Fruit fly (Drosophila melanogaster): ENCODE data around the gene Spn28Da.

Gene Spn28Da

DNA sequence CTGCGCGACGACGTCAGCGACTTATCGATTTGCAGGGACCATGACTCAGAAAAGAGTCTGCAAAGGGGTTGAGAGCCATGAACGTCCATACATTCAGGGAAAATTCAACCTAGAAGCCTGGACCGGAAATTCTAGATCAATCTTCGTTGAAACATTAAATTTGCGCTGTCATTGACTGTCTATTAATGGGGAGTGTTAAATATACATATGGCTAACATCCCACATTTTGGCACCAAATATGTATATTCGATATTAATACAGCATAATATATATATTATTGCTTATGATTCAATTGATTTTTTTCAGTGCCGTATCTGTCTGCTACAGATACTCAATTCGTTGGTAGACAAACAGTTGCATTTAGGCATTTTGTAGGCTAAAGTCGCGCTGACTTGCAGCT, 20.3 kb downstream of the Spn28Da start:
- TF ChIP-seq psq (optimal IDR thresholded peaks at IDR 0.05) (no peak), EcR (GFP tag; optimal IDR thresholded peaks at IDR 0.05) (no peak), CG8478 (optimal IDR thresholded peaks at IDR 0.05) (no peak), usp (GFP tag; optimal IDR thresholded peaks at IDR 0.05) (no peak), pan (optimal IDR thresholded peaks at IDR 0.05) (no peak), Dll (optimal IDR thresholded peaks at IDR 0.05) (no peak)

DNA sequence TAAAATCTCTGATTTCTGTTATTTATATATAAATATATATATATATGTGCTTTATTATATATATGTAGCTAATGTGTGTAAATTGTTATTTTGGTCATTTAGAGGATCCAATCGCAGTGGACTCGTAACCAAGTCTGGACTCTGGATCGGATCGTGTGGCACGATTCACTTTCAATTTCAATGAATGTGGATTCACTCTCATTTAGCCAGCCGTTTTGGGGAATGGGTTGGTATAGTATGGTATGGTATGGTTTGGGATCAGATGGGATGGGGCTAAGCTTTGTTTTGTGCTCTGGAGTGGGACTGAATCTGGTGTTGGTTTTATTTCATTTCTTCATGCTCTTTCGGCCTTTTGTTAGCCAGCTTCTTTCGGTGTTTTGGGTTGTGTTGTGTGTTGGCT, 27.2 kb downstream of the Spn28Da start:
- TF ChIP-seq usp (GFP tag; optimal IDR thresholded peaks at IDR 0.05) (no peak), EcR (GFP tag; optimal IDR thresholded peaks at IDR 0.05) (no peak), Dll (optimal IDR thresholded peaks at IDR 0.05) (no peak), psq (optimal IDR thresholded peaks at IDR 0.05) (no peak), CG8478 (optimal IDR thresholded peaks at IDR 0.05) (no peak), pan (optimal IDR thresholded peaks at IDR 0.05) (no peak)

DNA sequence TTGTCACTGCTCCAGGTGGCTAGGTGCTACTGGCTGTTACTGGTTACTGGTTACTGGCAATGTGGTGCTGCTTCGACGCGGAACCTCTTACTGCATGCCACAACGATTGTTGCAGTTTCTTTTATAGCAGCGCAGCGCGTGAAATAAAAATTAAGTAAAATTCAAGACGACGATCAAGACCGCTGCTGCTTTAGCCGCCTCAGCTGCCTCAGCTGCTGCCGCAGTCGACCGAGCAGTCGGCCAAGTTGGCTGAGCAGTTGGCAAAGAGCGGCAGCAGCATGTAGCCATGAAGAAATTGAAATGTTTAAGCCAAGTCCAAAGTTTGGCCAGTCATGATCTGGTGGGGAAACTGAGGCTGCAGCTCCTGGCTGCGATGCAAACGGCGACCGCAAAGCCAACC, 28.2 kb downstream of the Spn28Da start, which contains the start of gene TwdlE:
Gene TwdlE, minus strand, starts transcription at position 101 of the 400 bp plus-strand sequence.
- TF ChIP-seq EcR (GFP tag; optimal IDR thresholded peaks at IDR 0.05) (no peak), usp (GFP tag; optimal IDR thresholded peaks at IDR 0.05) (no peak), CG8478 (optimal IDR thresholded peaks at IDR 0.05) (no peak), pan (optimal IDR thresholded peaks at IDR 0.05) (no peak), psq (optimal IDR thresholded peaks at IDR 0.05) (no peak), Dll (optimal IDR thresholded peaks at IDR 0.05) (no peak)

DNA sequence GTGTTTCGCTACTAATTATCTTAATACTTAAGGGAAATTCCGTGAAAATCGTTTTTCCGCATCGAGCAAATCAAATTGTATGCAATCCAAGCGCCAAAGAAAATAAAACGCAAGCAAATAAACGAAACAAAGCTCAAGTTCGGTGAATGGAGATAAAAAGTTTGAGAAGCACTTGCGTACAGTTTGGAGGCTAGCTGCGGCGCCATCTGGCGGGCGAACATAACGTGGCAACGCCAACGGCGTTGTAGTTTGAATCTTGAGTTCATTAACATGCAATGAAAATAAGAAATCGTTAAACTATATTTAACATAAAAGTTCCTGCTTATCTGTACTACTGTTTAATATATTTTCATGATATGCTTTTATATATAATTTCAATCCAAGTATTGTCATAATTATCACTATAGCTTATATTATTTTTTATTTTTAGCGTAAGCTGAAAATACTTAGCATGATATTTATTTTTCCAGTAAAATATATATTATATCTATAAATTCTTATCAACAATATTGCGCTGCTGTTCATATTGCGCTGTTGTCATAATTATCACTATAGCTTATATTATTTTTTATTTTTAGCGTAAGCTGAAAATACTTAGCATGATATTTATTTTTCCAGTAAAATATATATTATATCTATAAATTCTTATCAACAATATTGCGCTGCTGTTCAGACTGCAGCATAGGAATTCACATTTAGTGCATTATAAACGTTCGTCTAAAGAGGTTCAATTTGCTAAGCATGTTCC, 32.4 kb downstream of the Spn28Da start, which contains the start of gene lectin-28C:
Gene lectin-28C, plus strand, starts transcription at position 698 of the 748 bp plus-strand sequence.
- peak; percentile 71 to 86 for TF ChIP-seq EcR (GFP tag; optimal IDR thresholded peaks at IDR 0.05)

DNA sequence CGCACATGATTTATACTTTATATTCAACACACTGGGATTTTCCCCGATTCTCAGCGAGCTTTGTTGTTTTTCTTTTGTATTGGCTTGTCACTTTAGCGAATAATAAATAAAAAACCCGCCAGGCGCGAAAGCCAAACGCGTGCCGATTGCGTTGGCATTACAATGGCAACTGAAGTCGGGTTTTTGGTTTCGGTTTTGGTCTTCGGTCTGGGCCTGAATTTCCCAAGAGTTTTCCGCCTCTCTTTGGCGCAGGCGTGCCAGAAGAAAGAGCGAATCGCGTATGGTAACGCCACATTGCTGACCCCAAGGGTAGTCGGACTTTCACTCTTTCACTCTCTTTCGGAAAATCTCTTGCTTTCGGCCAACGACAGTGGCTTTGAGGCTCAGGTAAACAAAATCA, 33.8 kb downstream of the Spn28Da start, which contains the start of gene CG14535:
Gene CG14535, minus strand, starts transcription at position 368 of the 400 bp plus-strand sequence.
- no peak for TF ChIP-seq psq (optimal IDR thresholded peaks at IDR 0.05)
- TF ChIP-seq EcR (GFP tag; optimal IDR thresholded peaks at IDR 0.05), result no peak
- no peak for TF ChIP-seq pan (optimal IDR thresholded peaks at IDR 0.05)
- TF ChIP-seq CG8478 (optimal IDR thresholded peaks at IDR 0.05), result no peak
- TF ChIP-seq usp (GFP tag; optimal IDR thresholded peaks at IDR 0.05), result no peak
- no peak for TF ChIP-seq Dll (optimal IDR thresholded peaks at IDR 0.05)

DNA sequence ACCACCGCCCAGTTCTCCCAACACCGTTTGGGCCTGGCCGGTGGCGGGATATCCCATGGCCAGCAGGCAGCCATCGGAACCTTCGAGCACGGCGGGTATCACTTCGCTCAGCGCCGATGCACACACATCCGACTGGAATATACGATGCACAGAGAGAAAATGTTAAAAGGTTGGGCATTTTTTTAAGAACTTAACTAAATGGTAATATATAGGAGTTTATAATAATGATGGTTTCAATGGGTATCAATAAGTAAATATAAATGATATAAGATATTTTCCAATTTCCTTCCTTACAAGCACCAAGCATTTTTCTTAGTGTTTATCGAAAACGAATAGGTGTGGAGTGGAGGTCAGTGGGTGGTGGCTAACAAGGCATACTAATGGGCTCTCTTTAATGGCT, 37.3 kb downstream of the Spn28Da start:
- no peak for TF ChIP-seq CG8478 (optimal IDR thresholded peaks at IDR 0.05)
- no peak for TF ChIP-seq pan (optimal IDR thresholded peaks at IDR 0.05)
- TF ChIP-seq EcR (GFP tag; optimal IDR thresholded peaks at IDR 0.05), result no peak
- no peak for TF ChIP-seq Dll (optimal IDR thresholded peaks at IDR 0.05)
- TF ChIP-seq usp (GFP tag; optimal IDR thresholded peaks at IDR 0.05), result no peak
- TF ChIP-seq psq (optimal IDR thresholded peaks at IDR 0.05), result no peak

DNA sequence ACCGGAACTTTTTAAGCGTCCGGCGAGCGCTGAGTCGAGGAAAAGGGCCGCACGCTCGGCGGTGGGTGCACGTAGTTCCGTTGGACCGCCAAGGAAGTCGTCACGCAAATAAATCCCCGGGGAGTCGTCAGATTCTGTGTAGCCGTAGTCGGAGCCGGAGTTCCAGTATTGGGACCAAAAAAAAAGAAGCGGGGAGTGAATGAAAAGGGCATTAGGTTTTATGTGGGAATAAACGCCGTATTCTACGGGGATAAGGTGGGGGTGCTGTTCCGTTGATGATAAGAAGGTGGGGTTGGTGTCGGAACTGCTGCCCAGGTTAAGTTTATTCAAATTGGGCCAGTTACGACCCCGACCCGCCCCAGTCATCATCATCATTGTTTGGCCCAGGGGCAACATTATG, 38.5 kb downstream of the Spn28Da start:
- TF ChIP-seq usp (GFP tag; optimal IDR thresholded peaks at IDR 0.05) (no peak), EcR (GFP tag; optimal IDR thresholded peaks at IDR 0.05) (no peak), pan (optimal IDR thresholded peaks at IDR 0.05) (no peak), Dll (optimal IDR thresholded peaks at IDR 0.05) (no peak), CG8478 (optimal IDR thresholded peaks at IDR 0.05) (no peak), psq (optimal IDR thresholded peaks at IDR 0.05) (no peak)

DNA sequence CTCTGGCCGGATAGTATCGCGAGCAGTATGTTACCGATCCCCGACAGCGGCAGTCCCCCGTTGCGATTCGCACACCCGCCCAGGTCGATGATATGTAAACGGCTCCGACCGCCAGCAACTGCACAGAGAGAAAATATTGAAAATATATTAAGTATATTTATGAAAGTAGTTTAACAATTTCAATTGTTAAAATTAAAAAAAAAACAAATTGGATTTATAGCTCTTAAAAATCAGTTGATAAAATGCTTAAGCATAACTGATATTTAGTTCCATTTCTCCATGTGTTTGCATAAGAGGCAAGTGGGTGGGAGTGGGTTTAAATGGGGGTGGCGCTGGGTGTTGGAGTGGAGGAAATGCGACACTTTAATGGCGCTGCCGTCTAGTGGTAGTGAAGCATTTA, 39.5 kb downstream of the Spn28Da start:
- TF ChIP-seq CG8478 (optimal IDR thresholded peaks at IDR 0.05), result no peak
- no peak for TF ChIP-seq EcR (GFP tag; optimal IDR thresholded peaks at IDR 0.05)
- TF ChIP-seq Dll (optimal IDR thresholded peaks at IDR 0.05), result no peak
- no peak for TF ChIP-seq psq (optimal IDR thresholded peaks at IDR 0.05)
- no peak for TF ChIP-seq usp (GFP tag; optimal IDR thresholded peaks at IDR 0.05)
- TF ChIP-seq pan (optimal IDR thresholded peaks at IDR 0.05), result no peak

DNA sequence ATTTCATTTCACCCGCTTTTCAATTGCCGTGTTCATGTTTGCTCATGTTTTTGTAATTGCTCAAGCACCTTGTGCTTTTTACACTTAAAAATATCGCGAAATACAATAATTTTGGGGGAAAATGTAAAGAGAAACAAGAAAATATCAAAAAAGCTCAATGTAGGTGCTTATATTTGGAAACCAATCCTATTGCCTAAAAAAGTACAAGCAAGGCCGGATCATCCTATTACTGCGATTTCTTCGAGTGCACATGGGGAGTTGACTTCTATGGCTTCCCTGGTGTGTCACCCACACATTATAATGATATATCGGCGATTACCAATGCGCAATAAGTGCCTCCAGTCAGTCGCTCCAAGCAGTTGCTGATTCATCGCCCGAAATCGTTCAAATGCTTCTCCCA, 47.7 kb downstream of the Spn28Da start:
- TF ChIP-seq CG8478 (optimal IDR thresholded peaks at IDR 0.05), result no peak
- TF ChIP-seq usp (GFP tag; optimal IDR thresholded peaks at IDR 0.05), result no peak
- no peak for TF ChIP-seq pan (optimal IDR thresholded peaks at IDR 0.05)
- TF ChIP-seq psq (optimal IDR thresholded peaks at IDR 0.05), result no peak
- no peak for TF ChIP-seq EcR (GFP tag; optimal IDR thresholded peaks at IDR 0.05)

DNA sequence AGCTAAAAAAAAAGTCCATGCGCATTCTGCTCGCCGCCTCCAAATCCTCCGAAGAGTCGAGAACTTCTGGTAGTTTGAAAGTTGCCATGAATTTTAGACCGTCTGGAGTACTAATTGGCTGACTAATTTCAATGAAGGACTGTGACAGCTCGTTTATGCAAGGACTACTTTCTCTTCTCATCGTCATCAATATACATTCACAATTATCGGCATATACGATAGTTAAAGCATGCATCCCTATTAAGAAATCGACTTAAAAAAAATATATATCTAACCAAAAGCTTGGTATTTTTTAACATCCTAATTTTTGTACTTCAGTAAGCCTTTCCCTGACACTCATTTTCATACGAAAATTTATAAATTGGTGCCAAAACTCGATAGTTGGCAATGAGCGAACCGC, 48.8 kb downstream of the Spn28Da start, which contains the start of gene CG14537:
Gene CG14537, plus strand, starts transcription at position 301 of the 400 bp plus-strand sequence.
- TF ChIP-seq Dll (optimal IDR thresholded peaks at IDR 0.05) (no peak), pan (optimal IDR thresholded peaks at IDR 0.05) (no peak), psq (optimal IDR thresholded peaks at IDR 0.05) (no peak), CG8478 (optimal IDR thresholded peaks at IDR 0.05) (no peak), usp (GFP tag; optimal IDR thresholded peaks at IDR 0.05) (no peak), EcR (GFP tag; optimal IDR thresholded peaks at IDR 0.05) (no peak)

DNA sequence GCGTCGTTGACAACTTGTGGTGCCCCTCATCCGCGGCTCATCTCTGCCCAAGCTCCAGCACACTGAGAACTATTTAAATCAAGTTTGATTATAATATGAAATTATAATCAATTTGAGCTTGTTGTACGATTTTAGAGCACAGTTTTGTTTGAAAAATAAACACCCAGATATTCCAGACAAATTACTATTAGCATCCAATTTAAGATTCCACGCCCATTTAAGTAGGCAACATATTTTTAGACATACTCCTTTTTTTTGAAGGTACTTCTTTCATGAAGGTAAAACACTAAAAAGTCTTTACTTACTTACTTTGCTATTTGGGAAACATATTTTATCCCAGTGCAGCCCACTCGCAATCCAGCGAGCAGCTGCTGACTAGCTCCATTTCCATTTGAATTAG, 50.9 kb downstream of the Spn28Da start:
- TF ChIP-seq EcR (GFP tag; optimal IDR thresholded peaks at IDR 0.05) (no peak), Dll (optimal IDR thresholded peaks at IDR 0.05) (no peak), psq (optimal IDR thresholded peaks at IDR 0.05) (no peak), CG8478 (optimal IDR thresholded peaks at IDR 0.05) (no peak), usp (GFP tag; optimal IDR thresholded peaks at IDR 0.05) (no peak)
